Worm (Caenorhabditis elegans) whole organism, young adult: ENCODE measurements around the gene mcd-1.

Experiments used
- B0019.2 ChIP-seq: fragments of 200-800 bp; sonication (Bioruptor generic); conservative IDR thresholded peaks from 2 replicates; pipeline ENCODE4 v1.3.6; 2022; ENCODE audit warnings: missing genetic modification reagents, missing genetic modification characterization, missing compliant biosample characterization
- B0035.1 ChIP-seq: sonication (generic microtip); optimal IDR thresholded peaks from 2 replicates; lab custom pipeline; 2016; ENCODE audit warnings: missing genetic modification characterization, mild to moderate bottlenecking, missing compliant biosample characterization, missing genotype, missing genetic modification reagents
- C06A6.2 ChIP-seq: fragments of 200-800 bp; sonication (Bioruptor generic); conservative IDR thresholded peaks from 2 replicates; pipeline ENCODE4 v1.3.6; 2022; ENCODE audit warnings: missing genetic modification characterization, missing compliant biosample characterization
- F10E7.11 ChIP-seq: sonication (generic microtip); optimal IDR thresholded peaks from 2 replicates; lab custom pipeline; 2017; ENCODE audit warnings: mild to moderate bottlenecking, missing genetic modification characterization, moderate library complexity, missing compliant biosample characterization
- F22D6.2 ChIP-seq: sonication (generic microtip); optimal IDR thresholded peaks from 2 replicates; lab custom pipeline; 2016; ENCODE audit warnings: mild to moderate bottlenecking, missing genetic modification characterization, missing compliant biosample characterization
- F37B4.10 ChIP-seq: fragments of 200-800 bp; sonication (Bioruptor generic); IDR thresholded peaks from 2 replicates; pipeline ENCODE4 v1.3.6; 2022; ENCODE audit warnings: missing genetic modification characterization, missing compliant biosample characterization
- F49E8.2 ChIP-seq: sonication (generic microtip); optimal IDR thresholded peaks from 3 replicates; lab custom pipeline; 2017; ENCODE audit warnings: missing genetic modification characterization, mild to moderate bottlenecking, missing compliant biosample characterization, antibody characterized with exemption, moderate library complexity; ENCODE audit not compliant: insufficient read depth
- ama-1 ChIP-seq, 3 experiments: fragments of 150-350 bp in 1 of 3; sonication (generic microtip) in 2 of 3; optimal IDR thresholded peaks; 2 replicates each; lab custom pipeline; 2014 to 2018; ENCODE audit warnings: missing biosample characterization in 2 of 3, missing genetic modification characterization in 2 of 3, missing genetic modification reagents in 2 of 3
- aptf-3 ChIP-seq: fragments of 200-800 bp; sonication (Bioruptor generic); IDR thresholded peaks from 2 replicates; pipeline ENCODE4 v1.3.6; 2022; ENCODE audit warnings: missing genetic modification characterization, missing compliant biosample characterization
- attf-5 ChIP-seq: fragments of 200-800 bp; sonication (Bioruptor generic); optimal IDR thresholded peaks from 2 replicates; lab custom pipeline; 2018; ENCODE audit warnings: mild to moderate bottlenecking, missing genetic modification characterization, missing compliant biosample characterization
- ceh-27 ChIP-seq: fragments of 200-800 bp; sonication (Bioruptor generic); optimal IDR thresholded peaks from 2 replicates; lab custom pipeline; 2018; ENCODE audit warnings: mild to moderate bottlenecking, missing genetic modification characterization, moderate library complexity, missing compliant biosample characterization
- ceh-79 ChIP-seq: sonication (generic microtip); optimal IDR thresholded peaks from 2 replicates; lab custom pipeline; 2017; ENCODE audit warnings: mild to moderate bottlenecking, missing genetic modification characterization, missing compliant biosample characterization
- ceh-91 ChIP-seq: fragments of 200-800 bp; sonication (Bioruptor generic); IDR thresholded peaks from 2 replicates; pipeline ENCODE4 v1.3.6; 2022; ENCODE audit warnings: missing genetic modification reagents, missing genetic modification characterization, missing compliant biosample characterization
- chd-7 ChIP-seq: sonication (generic microtip); optimal IDR thresholded peaks from 2 replicates; lab custom pipeline; 2016; ENCODE audit warnings: mild to moderate bottlenecking, missing genetic modification characterization, moderate library complexity, missing compliant biosample characterization
- dpl-1 ChIP-seq: fragments of 150-350 bp; optimal IDR thresholded peaks from 2 replicates; lab custom pipeline; 2014; ENCODE audit warnings: missing biosample characterization, missing genetic modification reagents, missing genetic modification characterization
- efl-1 ChIP-seq: fragments of 150-350 bp; optimal IDR thresholded peaks from 2 replicates; lab custom pipeline; 2014; ENCODE audit warnings: missing biosample characterization, missing genetic modification reagents, missing genetic modification characterization
- egl-18 ChIP-seq: fragments of 200-800 bp; sonication (Bioruptor generic); IDR thresholded peaks from 2 replicates; pipeline ENCODE4 v1.3.6; 2022; ENCODE audit warnings: missing genetic modification reagents, missing genetic modification characterization, missing compliant biosample characterization
- ekl-4 ChIP-seq: fragments of 200-800 bp; sonication (Bioruptor generic); IDR thresholded peaks from 2 replicates; pipeline ENCODE4 v1.3.6; 2022; ENCODE audit warnings: missing genetic modification reagents, missing genetic modification characterization, missing compliant biosample characterization
- fkh-3 ChIP-seq: sonication (generic microtip); optimal IDR thresholded peaks from 2 replicates; lab custom pipeline; 2016; ENCODE audit warnings: mild to moderate bottlenecking, missing genetic modification characterization, missing compliant biosample characterization
- him-1 ChIP-seq: sonication (generic microtip); optimal IDR thresholded peaks from 2 replicates; lab custom pipeline; 2016; ENCODE audit warnings: missing genotype, missing genetic modification reagents, missing genetic modification characterization, missing compliant biosample characterization
- hmg-1.2 ChIP-seq: fragments of 200-800 bp; sonication (Bioruptor generic); IDR thresholded peaks from 2 replicates; pipeline ENCODE4 v1.3.6; 2022; ENCODE audit warnings: missing genetic modification reagents, missing genetic modification characterization, missing compliant biosample characterization
- hmg-20 ChIP-seq: fragments of 200-800 bp; sonication (Bioruptor generic); IDR thresholded peaks from 2 replicates; pipeline ENCODE4 v1.3.6; 2022; ENCODE audit warnings: missing genetic modification reagents, missing genetic modification characterization, missing compliant biosample characterization
- lag-1 ChIP-seq: fragments of 200-800 bp; sonication (Bioruptor generic); IDR thresholded peaks from 2 replicates; pipeline ENCODE4 v1.3.6; 2022; ENCODE audit warnings: missing genetic modification reagents, missing genetic modification characterization, missing compliant biosample characterization
- let-607 ChIP-seq, 2 experiments: fragments of 200-800 bp in 1 of 2; sonication (Bioruptor generic) in 1 of 2; sonication (generic microtip) in 1 of 2; optimal IDR thresholded peaks; 2 replicates each; lab custom pipeline; 2016 to 2018; ENCODE audit warnings: mild to moderate bottlenecking in 2 of 2, missing compliant biosample characterization in 2 of 2, missing genetic modification characterization in 2 of 2, moderate library complexity in 2 of 2, missing genotype in 1 of 2
- lin-35 ChIP-seq, 3 experiments: fragments of 150-350 bp in 2 of 3; sonication (generic microtip) in 1 of 3; optimal IDR thresholded peaks; 2 replicates each; lab custom pipeline; 2014 to 2018; ENCODE audit warnings: missing biosample characterization in 3 of 3, missing genetic modification characterization in 3 of 3, missing genetic modification reagents in 3 of 3
- lin-40 ChIP-seq: sonication (generic microtip); optimal IDR thresholded peaks from 2 replicates; lab custom pipeline; 2016; ENCODE audit warnings: missing genetic modification characterization, mild to moderate bottlenecking, missing compliant biosample characterization, missing genotype, missing genetic modification reagents
- lin-54 ChIP-seq: fragments of 200-800 bp; sonication (Bioruptor generic); optimal IDR thresholded peaks from 2 replicates; lab custom pipeline; 2018; ENCODE audit warnings: mild to moderate bottlenecking, missing genetic modification characterization, missing compliant biosample characterization
- mcd-1 ChIP-seq: fragments of 200-800 bp; sonication (Bioruptor generic); IDR thresholded peaks from 2 replicates; pipeline ENCODE4 v1.3.6; 2022; ENCODE audit warnings: missing genetic modification reagents, missing genetic modification characterization, missing compliant biosample characterization
- mel-28 ChIP-seq: sonication (generic microtip); optimal IDR thresholded peaks from 2 replicates; lab custom pipeline; 2016; ENCODE audit warnings: borderline replicate concordance, mild to moderate bottlenecking, missing genetic modification characterization, missing compliant biosample characterization
- nfyb-1 ChIP-seq: fragments of 200-800 bp; sonication (Bioruptor generic); IDR thresholded peaks from 2 replicates; pipeline ENCODE4 v1.3.6; 2022; ENCODE audit warnings: missing genetic modification reagents, missing genetic modification characterization, missing compliant biosample characterization
- nhr-27 ChIP-seq: fragments of 200-800 bp; sonication (Bioruptor generic); optimal IDR thresholded peaks from 2 replicates; lab custom pipeline; 2018; ENCODE audit warnings: mild to moderate bottlenecking, missing genetic modification characterization, moderate library complexity, missing compliant biosample characterization
- pbrm-1 ChIP-seq: fragments of 200-800 bp; sonication (Bioruptor generic); IDR thresholded peaks from 2 replicates; pipeline ENCODE4 v1.3.6; 2022; ENCODE audit warnings: missing genetic modification reagents, missing genetic modification characterization, missing compliant biosample characterization
- pha-4 ChIP-seq: fragments of 150-350 bp; sonication (generic microtip); optimal IDR thresholded peaks from 2 replicates; lab custom pipeline; 2014; ENCODE audit warnings: missing biosample characterization, missing genetic modification reagents, missing genetic modification characterization
- snpc-1.3 ChIP-seq: sonication (generic microtip); optimal IDR thresholded peaks from 2 replicates; lab custom pipeline; 2017; ENCODE audit warnings: missing genetic modification characterization, mild to moderate bottlenecking, missing compliant biosample characterization, antibody characterized with exemption, moderate library complexity, missing genotype, missing genetic modification reagents; ENCODE audit not compliant: insufficient read depth
- snpc-3.4 ChIP-seq: sonication (generic microtip); optimal IDR thresholded peaks from 2 replicates; lab custom pipeline; 2017; ENCODE audit warnings: missing genetic modification characterization, mild to moderate bottlenecking, missing compliant biosample characterization, antibody characterized with exemption, moderate library complexity, missing genotype, missing genetic modification reagents
- snpc-4 ChIP-seq, 5 experiments: fragments of 150-350 bp in 1 of 5; sonication (generic microtip) in 4 of 5; optimal IDR thresholded peaks; 2 replicates each; lab custom pipeline; 2014 to 2018; ENCODE audit warnings: missing genetic modification characterization in 5 of 5, missing biosample characterization in 3 of 5, antibody characterized with exemption in 2 of 5, mild to moderate bottlenecking in 2 of 5, missing compliant biosample characterization in 2 of 5, missing genotype in 2 of 5, moderate library complexity in 2 of 5, missing genetic modification reagents in 1 of 5
- tlf-1 ChIP-seq: fragments of 200-800 bp; sonication (Bioruptor generic); optimal IDR thresholded peaks from 2 replicates; lab custom pipeline; 2018; ENCODE audit warnings: mild to moderate bottlenecking, missing genetic modification characterization, missing compliant biosample characterization
- unc-130 ChIP-seq: sonication (generic microtip); optimal IDR thresholded peaks from 2 replicates; lab custom pipeline; 2016; ENCODE audit warnings: missing genetic modification reagents, missing genetic modification characterization, missing compliant biosample characterization
- xnd-1 ChIP-seq: sonication (generic microtip); optimal IDR thresholded peaks from 2 replicates; lab custom pipeline; 2016; ENCODE audit warnings: missing genotype, missing genetic modification reagents, missing genetic modification characterization, missing compliant biosample characterization
- zfh-2 ChIP-seq: fragments of 200-800 bp; sonication (Bioruptor generic); conservative IDR thresholded peaks from 2 replicates; pipeline ENCODE4 v1.3.6; 2022; ENCODE audit warnings: missing genetic modification reagents, missing genetic modification characterization, missing compliant biosample characterization
- ztf-22 ChIP-seq: fragments of 200-800 bp; sonication (Bioruptor generic); optimal IDR thresholded peaks from 2 replicates; lab custom pipeline; 2018; ENCODE audit warnings: mild to moderate bottlenecking, missing genetic modification characterization, moderate library complexity, missing compliant biosample characterization

The mcd-1 gene

ce11 chrII:13908592-13908991 is 20.2 kb downstream of the mcd-1 start, which contains the start of gene citk-1:
Gene citk-1 (plus strand): TSS chrII:13908914.
- TF ChIP-seq attf-5 (peak; percentile 6), unc-130 (no peak), ztf-22 (GFP tag; lab: Kevin White, UChicago) (no peak), nfyb-1 (GFP tag; lab: Robert Waterston, UW) (no peak), egl-18 (GFP tag; lab: Robert Waterston, UW) (no peak), ceh-27 (GFP tag; lab: Kevin White, UChicago) (peak; percentile 37), snpc-3.4 (tag; lab: Kevin White, UChicago) (no peak), ceh-91 (no peak), F10E7.11 (no peak), mcd-1 (GFP tag; lab: Robert Waterston, UW) (peak; percentile 57), chd-7 (no peak), lag-1 (GFP tag; lab: Robert Waterston, UW) (no peak), snpc-4 (GFP tag; optimal IDR thresholded peaks at IDR 0.05; lab: Kevin White, UChicago) (no peak), snpc-4 (tag; optimal IDR thresholded peaks at IDR 0.05; lab: Kevin White, UChicago) (peak; percentile 5 to 54 (median 37)), pha-4 (tag; lab: Kevin White, UChicago) (peak; percentile 49), ekl-4 (GFP tag; lab: Robert Waterston, UW) (peak; percentile 58; the same call in 1 of the 2 replicates), zfh-2 (GFP tag; lab: Robert Waterston, UW) (no peak), efl-1 (peak; percentile 69), nhr-27 (tag; lab: Kevin White, UChicago) (no peak), lin-35 (GFP tag; optimal IDR thresholded peaks at IDR 0.05; lab: Kevin White, UChicago) (peak in 1 of 3 experiments; percentile 88), hmg-1.2 (GFP tag; lab: Robert Waterston, UW) (peak; percentile 92), tlf-1 (GFP tag; lab: Kevin White, UChicago) (no peak), lin-54 (GFP tag; lab: Kevin White, UChicago) (peak; percentile 88), dpl-1 (GFP tag; lab: Kevin White, UChicago) (peak; percentile 84)

- no peak for TF ChIP-seq ama-1 (optimal IDR thresholded peaks at IDR 0.05; lab: Kevin White, UChicago)
- no peak for TF ChIP-seq ama-1 (GFP tag; optimal IDR thresholded peaks at IDR 0.05; lab: Kevin White, UChicago)
- TF ChIP-seq him-1 (tag; lab: Kevin White, UChicago), result no peak
- TF ChIP-seq B0019.2 (GFP tag; lab: Robert Waterston, UW), result no peak
- TF ChIP-seq lin-54 (GFP tag; lab: Kevin White, UChicago), result no peak
- TF ChIP-seq let-607 (tag; optimal IDR thresholded peaks at IDR 0.05; lab: Kevin White, UChicago), result no peak
- TF ChIP-seq snpc-1.3 (tag; lab: Kevin White, UChicago), result no peak
- TF ChIP-seq ceh-27 (GFP tag; lab: Kevin White, UChicago), result no peak
Observed at ce11 chrII:13916040-13916439, 27.7 kb downstream of the mcd-1 start, which contains the start of gene mltn-3. Gene mltn-3 (plus strand): TSS chrII:13916340.

DNA sequence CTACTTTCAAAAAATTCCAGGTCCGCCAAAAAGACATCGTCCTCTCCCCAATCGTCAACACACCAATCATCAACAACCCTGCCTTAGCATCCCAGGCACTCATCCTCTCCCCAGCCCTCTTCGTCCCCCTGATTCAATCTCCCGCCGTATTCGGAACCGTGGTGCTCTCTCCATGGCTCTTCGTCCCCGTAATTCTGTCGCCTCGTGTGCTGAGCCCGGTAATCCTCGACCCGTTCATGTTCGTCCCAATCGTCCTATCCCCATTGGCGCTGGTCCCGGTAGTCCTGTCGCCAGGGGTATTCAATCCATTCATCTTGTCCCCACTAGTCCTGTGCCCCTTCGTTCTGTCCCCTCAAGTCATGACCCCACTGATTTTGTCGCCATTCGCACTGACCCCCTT is 30.8 kb downstream of the mcd-1 start:
- TF ChIP-seq fkh-3, result peak; percentile 31
- TF ChIP-seq zfh-2 (GFP tag; lab: Robert Waterston, UW), result peak; percentile 79
- TF ChIP-seq ceh-27 (GFP tag; lab: Kevin White, UChicago), result no peak

DNA sequence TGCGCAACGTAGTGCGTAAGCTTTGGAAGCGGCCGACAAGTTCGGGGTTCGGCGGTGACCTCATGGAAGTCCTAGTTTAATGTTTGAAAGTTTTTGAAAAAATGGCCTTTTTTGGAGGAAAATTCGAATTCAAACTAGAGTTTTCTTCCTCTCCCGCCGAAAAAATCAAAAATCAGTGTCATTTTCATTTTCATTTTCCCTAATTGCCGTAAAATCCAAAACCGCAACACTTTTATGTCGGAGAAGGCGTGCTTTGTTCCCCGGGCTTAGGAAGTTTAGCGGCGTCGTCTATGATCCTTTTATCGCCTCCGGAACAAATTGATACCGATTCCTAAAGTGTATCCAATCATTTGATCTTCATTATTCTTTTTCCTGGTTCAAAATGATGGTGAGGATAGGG is 36.6 kb downstream of the mcd-1 start, which contains the start of gene mltn-5:
Gene mltn-5, plus strand, starts transcription at position 301 of the 400 bp plus-strand sequence.
- TF ChIP-seq lin-54 (GFP tag; lab: Kevin White, UChicago) (no peak), aptf-3 (no peak), mel-28 (tag; lab: Kevin White, UChicago) (no peak), C06A6.2 (GFP tag; lab: Robert Waterston, UW) (no peak), ceh-27 (GFP tag; lab: Kevin White, UChicago) (no peak), xnd-1 (no peak), F37B4.10 (no peak), hmg-20 (GFP tag; lab: Robert Waterston, UW) (no peak), B0019.2 (GFP tag; lab: Robert Waterston, UW) (no peak), ceh-91 (no peak), snpc-1.3 (tag; lab: Kevin White, UChicago) (no peak), B0035.1 (tag; lab: Kevin White, UChicago) (no peak), F49E8.2 (tag; lab: Kevin White, UChicago) (no peak), F22D6.2 (no peak), lin-40 (tag; lab: Kevin White, UChicago) (no peak), pbrm-1 (GFP tag; lab: Robert Waterston, UW) (no peak), ceh-79 (no peak)
